Worm (Caenorhabditis elegans) whole organism, L2 larva: ENCODE measurements around the gene rnp-1.

Experiments used
- C34F6.9 ChIP-seq: fragments of 150-350 bp; optimal IDR thresholded peaks from 2 replicates; lab custom pipeline; 2014; ENCODE audit warnings: missing biosample characterization, missing genetic modification characterization
- F13H6.1 ChIP-seq: sonication (generic microtip); optimal IDR thresholded peaks from 2 replicates; lab custom pipeline; 2016; ENCODE audit warnings: missing genetic modification characterization, missing compliant biosample characterization
- ama-1 ChIP-seq: fragments of 150-350 bp; optimal IDR thresholded peaks from 2 replicates; lab custom pipeline; 2018; ENCODE audit warnings: inconsistent platforms
- ceh-16 ChIP-seq: fragments of 150-350 bp; optimal IDR thresholded peaks from 2 replicates; lab custom pipeline; 2014; ENCODE audit warnings: missing biosample characterization, missing genetic modification characterization
- ceh-82 ChIP-seq: fragments of 150-350 bp; optimal IDR thresholded peaks from 2 replicates; lab custom pipeline; 2014; ENCODE audit warnings: missing biosample characterization, missing genetic modification characterization
- crh-2 ChIP-seq: sonication (generic microtip); optimal IDR thresholded peaks from 2 replicates; lab custom pipeline; 2017; ENCODE audit warnings: missing biosample characterization, missing genetic modification characterization
- egl-27 ChIP-seq: sonication (generic microtip); optimal IDR thresholded peaks from 3 replicates; lab custom pipeline; 2017; ENCODE audit warnings: missing biosample characterization, missing genetic modification reagents, missing genetic modification characterization
- elt-3 ChIP-seq: sonication (generic microtip); optimal IDR thresholded peaks from 2 replicates; lab custom pipeline; 2017; ENCODE audit warnings: missing biosample characterization, missing genetic modification characterization
- fos-1 ChIP-seq: fragments of 150-350 bp; optimal IDR thresholded peaks from 2 replicates; lab custom pipeline; 2014; ENCODE audit warnings: missing biosample characterization, missing genetic modification characterization
- gmeb-1 ChIP-seq: fragments of 150-350 bp; optimal IDR thresholded peaks from 2 replicates; lab custom pipeline; 2014; ENCODE audit warnings: missing biosample characterization, missing genetic modification characterization
- lin-11 ChIP-seq: fragments of 150-350 bp; sonication (generic microtip); optimal IDR thresholded peaks from 2 replicates; lab custom pipeline; 2014; ENCODE audit warnings: missing biosample characterization, missing genetic modification characterization, inconsistent platforms, mixed read lengths
- lin-13 ChIP-seq: fragments of 150-350 bp; optimal IDR thresholded peaks from 2 replicates; lab custom pipeline; 2014; ENCODE audit warnings: missing biosample characterization, missing genetic modification reagents, missing genetic modification characterization
- lsy-2 ChIP-seq, 2 experiments: fragments of 150-350 bp in 1 of 2; sonication (generic microtip) in 1 of 2; optimal IDR thresholded peaks; 2 replicates each; lab custom pipeline; 2014 to 2017; ENCODE audit warnings: missing biosample characterization in 2 of 2, missing genetic modification characterization in 2 of 2
- mab-5 ChIP-seq: fragments of 150-350 bp; optimal IDR thresholded peaks from 2 replicates; lab custom pipeline; 2014; ENCODE audit warnings: missing biosample characterization, missing genetic modification characterization
- nhr-10 ChIP-seq: sonication (generic microtip); optimal IDR thresholded peaks from 2 replicates; lab custom pipeline; 2017; ENCODE audit warnings: missing biosample characterization, missing genetic modification characterization
- nhr-129 ChIP-seq: fragments of 150-350 bp; optimal IDR thresholded peaks from 2 replicates; lab custom pipeline; 2014; ENCODE audit warnings: missing biosample characterization, missing genetic modification characterization
- nhr-21 ChIP-seq: fragments of 150-350 bp; optimal IDR thresholded peaks from 2 replicates; lab custom pipeline; 2014; ENCODE audit warnings: missing biosample characterization, missing genetic modification characterization
- nhr-23 ChIP-seq: fragments of 150-350 bp; optimal IDR thresholded peaks from 2 replicates; lab custom pipeline; 2014; ENCODE audit warnings: missing biosample characterization, missing genetic modification reagents, missing genetic modification characterization
- nhr-25 ChIP-seq: fragments of 150-350 bp; sonication (generic microtip); optimal IDR thresholded peaks from 3 replicates; lab custom pipeline; 2014; ENCODE audit warnings: missing biosample characterization, missing genetic modification characterization
- nhr-6 ChIP-seq: fragments of 150-350 bp; optimal IDR thresholded peaks from 2 replicates; lab custom pipeline; 2014; ENCODE audit warnings: missing biosample characterization, missing genetic modification characterization
- nhr-77 ChIP-seq: fragments of 150-350 bp; optimal IDR thresholded peaks from 2 replicates; lab custom pipeline; 2014; ENCODE audit warnings: missing biosample characterization, missing genetic modification characterization
- peb-1 ChIP-seq: fragments of 150-350 bp; optimal IDR thresholded peaks from 2 replicates; lab custom pipeline; 2014; ENCODE audit warnings: missing biosample characterization, missing genetic modification characterization
- sem-4 ChIP-seq: fragments of 150-350 bp; optimal IDR thresholded peaks from 2 replicates; lab custom pipeline; 2014; ENCODE audit warnings: missing biosample characterization, missing genetic modification reagents, missing genetic modification characterization
- skn-1 ChIP-seq: sonication (generic microtip); optimal IDR thresholded peaks from 2 replicates; lab custom pipeline; 2017; ENCODE audit warnings: missing biosample characterization, missing genetic modification characterization
- sma-3 ChIP-seq: sonication (generic microtip); optimal IDR thresholded peaks from 2 replicates; lab custom pipeline; 2016; ENCODE audit warnings: missing genetic modification reagents, missing genetic modification characterization, missing compliant biosample characterization
- sma-9 ChIP-seq, 2 experiments: fragments of 150-350 bp in 1 of 2; sonication (generic microtip) in 1 of 2; optimal IDR thresholded peaks; 2 replicates each; lab custom pipeline; 2014 to 2016; ENCODE audit warnings: missing genetic modification characterization in 2 of 2, mild to moderate bottlenecking in 1 of 2, missing biosample characterization in 1 of 2, missing compliant biosample characterization in 1 of 2, missing genetic modification reagents in 1 of 2, moderate library complexity in 1 of 2
- snpc-4 ChIP-seq: fragments of 150-350 bp; optimal IDR thresholded peaks from 2 replicates; lab custom pipeline; 2014; ENCODE audit warnings: missing biosample characterization, missing genetic modification characterization
- unc-39 ChIP-seq: fragments of 150-350 bp; optimal IDR thresholded peaks from 2 replicates; lab custom pipeline; 2014; ENCODE audit warnings: missing biosample characterization, missing genetic modification characterization
- unc-55 ChIP-seq: fragments of 150-350 bp; sonication (generic microtip); optimal IDR thresholded peaks from 3 replicates; lab custom pipeline; 2014; ENCODE audit warnings: missing biosample characterization, missing genetic modification reagents, missing genetic modification characterization
- zag-1 ChIP-seq: fragments of 150-350 bp; optimal IDR thresholded peaks from 2 replicates; lab custom pipeline; 2014; ENCODE audit warnings: missing biosample characterization, missing genetic modification characterization
- ztf-4 ChIP-seq: fragments of 150-350 bp; optimal IDR thresholded peaks from 2 replicates; lab custom pipeline; 2014; ENCODE audit warnings: missing biosample characterization, missing genetic modification characterization

rnp-1 gene

DNA sequence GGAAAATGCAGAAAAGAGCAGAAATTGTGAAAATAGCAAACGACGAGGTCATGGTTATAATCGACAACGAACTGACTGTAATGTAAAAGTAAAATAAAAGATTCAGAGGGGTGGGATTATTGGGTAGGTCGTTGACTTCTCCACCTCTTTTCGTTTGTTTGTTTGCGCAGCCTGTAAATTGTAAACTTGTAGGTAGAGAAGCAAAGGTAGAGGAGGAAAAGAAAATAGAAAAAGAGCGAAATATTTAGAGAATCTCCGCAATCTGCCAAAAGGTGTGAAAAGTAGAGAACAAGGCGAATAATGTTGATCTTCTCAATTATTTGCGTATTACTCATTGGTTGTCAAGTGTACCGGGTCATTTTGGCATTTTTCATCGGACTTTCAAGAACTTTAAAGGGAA, 4.7 kb upstream of the rnp-1 start, which contains the start of gene ZK863.8:
ZK863.8 (minus strand) TSS at position 173 of the 400 bp plus-strand sequence.
- TF ChIP-seq sem-4 (tag; lab: Kevin White, UChicago) (no peak), nhr-129 (tag; lab: Kevin White, UChicago) (peak; percentile 18), F13H6.1 (tag; lab: Kevin White, UChicago) (peak; percentile 23)

DNA sequence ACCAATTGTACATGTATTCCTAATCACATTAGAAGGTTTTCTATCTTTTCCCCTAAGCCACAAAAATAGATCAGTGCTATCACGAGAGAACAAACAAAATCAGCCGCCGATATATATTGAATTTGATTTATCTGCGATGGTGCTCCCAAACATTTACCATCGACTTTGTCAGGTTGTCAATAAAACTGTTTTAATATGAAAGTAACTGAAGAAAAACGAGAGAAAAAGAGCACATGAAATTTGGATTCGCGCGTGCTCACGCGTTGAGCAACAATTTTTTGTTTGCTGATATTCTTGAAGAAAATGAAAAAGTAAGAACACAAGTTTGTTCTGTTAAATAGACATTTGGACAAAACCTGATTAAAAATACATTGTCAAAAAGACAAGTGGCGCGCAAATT, 3.2 kb upstream of the rnp-1 start:
- TF ChIP-seq sma-9 (GFP tag; optimal IDR thresholded peaks at IDR 0.05; lab: Kevin White, UChicago), result no peak
- TF ChIP-seq sma-9 (tag; optimal IDR thresholded peaks at IDR 0.05; lab: Kevin White, UChicago), result no peak
- no peak for TF ChIP-seq C34F6.9
- peak; percentile 51 for TF ChIP-seq F13H6.1 (tag; lab: Kevin White, UChicago)
- TF ChIP-seq nhr-10 (tag; lab: Kevin White, UChicago), result no peak

DNA sequence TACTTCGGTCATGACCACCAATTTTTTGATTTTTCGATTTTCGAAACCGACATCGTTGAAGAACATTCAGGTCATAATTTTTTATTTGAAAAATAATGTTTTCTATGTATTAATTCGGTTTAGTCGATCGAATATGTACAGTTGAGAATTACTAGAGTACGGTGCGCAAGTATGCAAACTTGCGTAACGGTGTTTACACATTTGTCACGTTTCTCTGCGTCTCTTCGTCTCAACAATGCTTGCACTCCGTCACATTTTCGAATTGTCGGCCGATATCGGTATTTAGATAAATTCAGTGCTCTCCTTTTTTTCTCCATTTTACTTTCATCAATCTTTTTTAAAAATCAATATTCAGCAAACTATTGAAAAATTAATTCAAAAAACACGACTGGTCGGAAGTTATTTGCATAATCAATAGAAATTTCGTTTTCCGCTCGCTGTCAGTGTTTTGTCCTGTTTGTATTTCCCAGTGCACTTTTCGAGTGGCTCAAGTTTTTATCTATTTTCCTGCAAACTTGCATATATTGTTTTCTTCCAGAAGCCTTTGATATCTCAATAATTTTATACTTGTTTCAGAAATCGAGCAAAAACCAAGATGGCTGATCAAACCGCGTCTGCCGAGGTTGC, 1.0 kb upstream of the rnp-1 start, which contains the start of gene dpy-30:
dpy-30 (plus strand) TSS at position 577 of the 627 bp plus-strand sequence.
- peak; percentile 70 for TF ChIP-seq crh-2 (tag; lab: Kevin White, UChicago)
- TF ChIP-seq lin-13 (GFP tag; lab: Kevin White, UChicago), result peak; percentile 13
- TF ChIP-seq snpc-4 (tag; lab: Kevin White, UChicago), result peak; percentile 29
- no peak for TF ChIP-seq zag-1
- TF ChIP-seq nhr-10 (tag; lab: Kevin White, UChicago), result no peak
- TF ChIP-seq C34F6.9, result peak; percentile 85
- TF ChIP-seq sma-3 (GFP tag; lab: Kevin White, UChicago), result peak; percentile 46
- TF ChIP-seq F13H6.1 (tag; lab: Kevin White, UChicago), result peak; percentile 41
- TF ChIP-seq nhr-21 (tag; lab: Kevin White, UChicago), result no peak
- TF ChIP-seq nhr-6 (tag; lab: Kevin White, UChicago), result no peak
- TF ChIP-seq nhr-129 (tag; lab: Kevin White, UChicago), result peak; percentile 73
- no peak for TF ChIP-seq ztf-4
- no peak for TF ChIP-seq unc-39 (tag; lab: Kevin White, UChicago)
- peak; percentile 17 for TF ChIP-seq lin-11 (tag; lab: Kevin White, UChicago)
- peak; percentile 75 for TF ChIP-seq unc-55
- peak; percentile 66 for TF ChIP-seq sma-9 (GFP tag; optimal IDR thresholded peaks at IDR 0.05; lab: Kevin White, UChicago)
- no peak for TF ChIP-seq sma-9 (tag; optimal IDR thresholded peaks at IDR 0.05; lab: Kevin White, UChicago)
- peak; percentile 39 for TF ChIP-seq nhr-25 (tag; lab: Kevin White, UChicago)
- TF ChIP-seq ceh-82 (tag; lab: Kevin White, UChicago), result no peak
- TF ChIP-seq nhr-23 (tag; lab: Kevin White, UChicago), result no peak
- TF ChIP-seq lsy-2 (tag; optimal IDR thresholded peaks at IDR 0.05; lab: Kevin White, UChicago), result peak; percentile 87 to 97
- TF ChIP-seq sem-4 (tag; lab: Kevin White, UChicago), result no peak
- TF ChIP-seq gmeb-1, result peak; percentile 69
- TF ChIP-seq egl-27 (tag; lab: Kevin White, UChicago), result no peak

- TF ChIP-seq ama-1 (lab: Kevin White, UChicago), result no peak
- TF ChIP-seq elt-3, result no peak
- TF ChIP-seq nhr-21 (tag; lab: Kevin White, UChicago), result peak; percentile 6
- peak in 1 of 2 experiments; percentile 13 for TF ChIP-seq lsy-2 (tag; optimal IDR thresholded peaks at IDR 0.05; lab: Kevin White, UChicago)
- TF ChIP-seq sma-3 (GFP tag; lab: Kevin White, UChicago), result peak; percentile 48
- no peak for TF ChIP-seq mab-5
- no peak for TF ChIP-seq nhr-77 (tag; lab: Kevin White, UChicago)
- TF ChIP-seq nhr-25 (tag; lab: Kevin White, UChicago), result peak; percentile 40
- no peak for TF ChIP-seq skn-1 (tag; lab: Kevin White, UChicago)
- TF ChIP-seq egl-27 (tag; lab: Kevin White, UChicago), result no peak
- peak; percentile 39 for TF ChIP-seq ceh-16 (tag; lab: Kevin White, UChicago)
- TF ChIP-seq peb-1 (tag; lab: Kevin White, UChicago), result no peak
- TF ChIP-seq fos-1 (tag; lab: Kevin White, UChicago), result peak; percentile 10
- no peak for TF ChIP-seq unc-39 (tag; lab: Kevin White, UChicago)
Measured at ce11 chrV:12194275-12194674, 2.2 kb downstream of the rnp-1 start, which contains the start of gene ogdh-2. Gene ogdh-2, plus strand, starts transcription at chrV:12194507.

DNA sequence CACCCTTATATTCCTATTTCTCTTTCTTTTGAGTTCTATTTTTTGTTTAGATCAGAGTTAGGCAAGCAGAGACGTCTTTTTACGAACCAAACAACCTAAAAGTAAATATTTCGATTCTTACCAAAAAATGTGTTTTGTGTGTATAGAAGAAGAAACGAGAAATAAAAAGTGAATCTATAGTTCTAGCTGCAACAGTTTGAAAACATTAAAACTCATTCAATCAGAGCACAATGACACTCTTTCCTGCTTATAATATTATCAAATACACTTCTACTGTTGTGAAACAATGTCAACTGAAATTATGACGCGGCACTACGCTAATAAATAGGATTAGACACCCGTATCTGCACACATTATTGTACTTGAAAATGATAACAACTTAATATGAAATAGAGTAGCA, 3.8 kb downstream of the rnp-1 start, which contains the start of gene ZK836.3:
ZK836.3 (minus strand) TSS at position 101 of the 400 bp plus-strand sequence.
- TF ChIP-seq lin-13 (GFP tag; lab: Kevin White, UChicago) (no peak), unc-39 (tag; lab: Kevin White, UChicago) (no peak)
